Worm (Caenorhabditis elegans) whole organism, young adult: ENCODE data around the gene F32D8.1.

ENCODE experiments used
- C17E4.6 ChIP-seq: fragments of 200-800 bp; sonication (Bioruptor generic); IDR thresholded peaks from 2 replicates; pipeline ENCODE4 v1.3.6; 2022; ENCODE audit warnings: missing genetic modification reagents, missing genetic modification characterization, missing compliant biosample characterization
- F37B4.10 ChIP-seq: fragments of 200-800 bp; sonication (Bioruptor generic); IDR thresholded peaks from 2 replicates; pipeline ENCODE4 v1.3.6; 2022; ENCODE audit warnings: missing genetic modification characterization, missing compliant biosample characterization
- Y79H2A.3 ChIP-seq: fragments of 200-800 bp; sonication (Bioruptor generic); conservative IDR thresholded peaks from 2 replicates; pipeline ENCODE4 v1.3.6; 2022; ENCODE audit warnings: missing genetic modification reagents, missing genetic modification characterization, missing compliant biosample characterization
- aptf-3 ChIP-seq: fragments of 200-800 bp; sonication (Bioruptor generic); IDR thresholded peaks from 2 replicates; pipeline ENCODE4 v1.3.6; 2022; ENCODE audit warnings: missing genetic modification characterization, missing compliant biosample characterization
- chd-7 ChIP-seq: sonication (generic microtip); optimal IDR thresholded peaks from 2 replicates; lab custom pipeline; 2016; ENCODE audit warnings: mild to moderate bottlenecking, missing genetic modification characterization, moderate library complexity, missing compliant biosample characterization
- ekl-4 ChIP-seq: fragments of 200-800 bp; sonication (Bioruptor generic); IDR thresholded peaks from 2 replicates; pipeline ENCODE4 v1.3.6; 2022; ENCODE audit warnings: missing genetic modification reagents, missing genetic modification characterization, missing compliant biosample characterization
- ets-4 ChIP-seq: fragments of 200-800 bp; sonication (Bioruptor generic); optimal IDR thresholded peaks from 2 replicates; lab custom pipeline; 2018; ENCODE audit warnings: mild to moderate bottlenecking, missing genetic modification characterization, missing compliant biosample characterization
- hsf-1 ChIP-seq: fragments of 200-800 bp; sonication (Bioruptor generic); IDR thresholded peaks from 2 replicates; pipeline ENCODE4 v1.3.6; 2022; ENCODE audit warnings: missing genetic modification reagents, missing genetic modification characterization, missing compliant biosample characterization
- madf-10 ChIP-seq: sonication (generic microtip); optimal IDR thresholded peaks from 2 replicates; lab custom pipeline; 2016; ENCODE audit warnings: mild to moderate bottlenecking, missing genetic modification characterization, missing compliant biosample characterization
- rcor-1 ChIP-seq: fragments of 200-800 bp; sonication (Bioruptor generic); IDR thresholded peaks from 2 replicates; pipeline ENCODE4 v1.3.6; 2022; ENCODE audit warnings: missing genetic modification reagents, missing genetic modification characterization, missing compliant biosample characterization
- somi-1 ChIP-seq: fragments of 200-800 bp; sonication (Bioruptor generic); optimal IDR thresholded peaks from 2 replicates; lab custom pipeline; 2018; ENCODE audit warnings: mild to moderate bottlenecking, missing genetic modification characterization, missing compliant biosample characterization
- ztf-28 ChIP-seq: fragments of 200-800 bp; sonication (Bioruptor generic); IDR thresholded peaks from 2 replicates; pipeline ENCODE4 v1.3.6; 2022; ENCODE audit warnings: missing genetic modification reagents, missing genetic modification characterization, missing compliant biosample characterization
- ztf-6 ChIP-seq: fragments of 200-800 bp; sonication (Bioruptor generic); IDR thresholded peaks from 2 replicates; pipeline ENCODE4 v1.3.6; 2022; ENCODE audit warnings: missing genetic modification reagents, missing genetic modification characterization, missing compliant biosample characterization

ce11 chrV:10859048-10859637 is 21.5 kb upstream of the F32D8.1 start:
- no peak for TF ChIP-seq aptf-3 (GFP tag; lab: Robert Waterston, UW)
- no peak for TF ChIP-seq somi-1 (GFP tag; lab: Kevin White, UChicago)
- TF ChIP-seq rcor-1 (GFP tag; lab: Robert Waterston, UW): no peak
- no peak for TF ChIP-seq chd-7
- no peak for TF ChIP-seq hsf-1 (GFP tag; lab: Robert Waterston, UW)
- TF ChIP-seq ets-4 (GFP tag; lab: Kevin White, UChicago): no peak
- no peak for TF ChIP-seq F37B4.10
- no peak for TF ChIP-seq C17E4.6 (GFP tag; lab: Robert Waterston, UW)
- no peak for TF ChIP-seq ztf-6 (GFP tag; lab: Robert Waterston, UW)
- no peak for TF ChIP-seq Y79H2A.3 (GFP tag; lab: Robert Waterston, UW)
- TF ChIP-seq madf-10 (tag; lab: Kevin White, UChicago): no peak
- TF ChIP-seq ekl-4: no peak
- TF ChIP-seq ztf-28 (GFP tag; lab: Robert Waterston, UW): no peak
